Worm (Caenorhabditis elegans) whole organism, young adult: ENCODE results near the gene T12B3.2.

Source experiments
- C06A6.2 ChIP-seq: fragments of 200-800 bp; sonication (Bioruptor generic); conservative IDR thresholded peaks from 2 replicates; pipeline ENCODE4 v1.3.6; 2022; ENCODE audit warnings: missing genetic modification characterization, missing compliant biosample characterization
- F23B12.7 ChIP-seq: sonication (generic microtip); optimal IDR thresholded peaks from 2 replicates; lab custom pipeline; 2017; ENCODE audit warnings: missing genetic modification characterization, mild to moderate bottlenecking, missing compliant biosample characterization, antibody characterized with exemption, moderate library complexity; ENCODE audit not compliant: insufficient read depth
- F52B5.7 ChIP-seq: sonication (generic microtip); optimal IDR thresholded peaks from 2 replicates; lab custom pipeline; 2016; ENCODE audit warnings: mild to moderate bottlenecking, missing genetic modification characterization, missing compliant biosample characterization
- T26A5.8 ChIP-seq: sonication (generic microtip); optimal IDR thresholded peaks from 2 replicates; lab custom pipeline; 2016; ENCODE audit warnings: missing genetic modification characterization, missing compliant biosample characterization
- Y53G8AR.9 ChIP-seq: fragments of 200-800 bp; sonication (Bioruptor generic); conservative IDR thresholded peaks from 2 replicates; pipeline ENCODE4 v1.3.6; 2022; ENCODE audit warnings: missing genetic modification reagents, missing genetic modification characterization, missing compliant biosample characterization
- Y79H2A.3 ChIP-seq: fragments of 200-800 bp; sonication (Bioruptor generic); conservative IDR thresholded peaks from 2 replicates; pipeline ENCODE4 v1.3.6; 2022; ENCODE audit warnings: missing genetic modification reagents, missing genetic modification characterization, missing compliant biosample characterization
- ZK185.1 ChIP-seq: sonication (generic microtip); optimal IDR thresholded peaks from 2 replicates; lab custom pipeline; 2016; ENCODE audit warnings: mild to moderate bottlenecking, missing genetic modification characterization, missing compliant biosample characterization; ENCODE audit not compliant: poor library complexity, severe bottlenecking
- attf-3 ChIP-seq: fragments of 200-800 bp; sonication (Bioruptor generic); conservative IDR thresholded peaks from 2 replicates; pipeline ENCODE4 v1.3.6; 2022; ENCODE audit warnings: missing genetic modification reagents, missing genetic modification characterization, missing compliant biosample characterization
- attf-5 ChIP-seq: fragments of 200-800 bp; sonication (Bioruptor generic); optimal IDR thresholded peaks from 2 replicates; lab custom pipeline; 2018; ENCODE audit warnings: mild to moderate bottlenecking, missing genetic modification characterization, missing compliant biosample characterization
- bed-1 ChIP-seq: fragments of 200-800 bp; sonication (Bioruptor generic); IDR thresholded peaks from 2 replicates; pipeline ENCODE4 v1.3.6; 2022; ENCODE audit warnings: missing genetic modification reagents, missing genetic modification characterization, missing compliant biosample characterization
- cebp-1 ChIP-seq, 2 experiments: fragments of 200-800 bp in 1 of 2; sonication (Bioruptor generic) in 1 of 2; sonication (generic microtip) in 1 of 2; IDR thresholded peaks in 1 of 2; optimal IDR thresholded peaks in 1 of 2; 2 replicates each; pipeline versions ENCODE4 v1.3.6 to Lab custom; 2017 to 2022; ENCODE audit warnings: missing compliant biosample characterization in 2 of 2, missing genetic modification characterization in 2 of 2, mild to moderate bottlenecking in 1 of 2, missing genetic modification reagents in 1 of 2, moderate library complexity in 1 of 2
- ceh-27 ChIP-seq: fragments of 200-800 bp; sonication (Bioruptor generic); optimal IDR thresholded peaks from 2 replicates; lab custom pipeline; 2018; ENCODE audit warnings: mild to moderate bottlenecking, missing genetic modification characterization, moderate library complexity, missing compliant biosample characterization
- die-1 ChIP-seq: sonication (generic microtip); optimal IDR thresholded peaks from 2 replicates; lab custom pipeline; 2016; ENCODE audit warnings: missing genotype, mild to moderate bottlenecking, missing genetic modification characterization, missing compliant biosample characterization
- ekl-4 ChIP-seq: fragments of 200-800 bp; sonication (Bioruptor generic); IDR thresholded peaks from 2 replicates; pipeline ENCODE4 v1.3.6; 2022; ENCODE audit warnings: missing genetic modification reagents, missing genetic modification characterization, missing compliant biosample characterization
- gei-17 ChIP-seq: fragments of 200-800 bp; sonication (Bioruptor generic); optimal IDR thresholded peaks from 2 replicates; lab custom pipeline; 2018; ENCODE audit warnings: mild to moderate bottlenecking, missing genetic modification characterization, missing compliant biosample characterization
- hsf-1 ChIP-seq: fragments of 200-800 bp; sonication (Bioruptor generic); IDR thresholded peaks from 2 replicates; pipeline ENCODE4 v1.3.6; 2022; ENCODE audit warnings: missing genetic modification reagents, missing genetic modification characterization, missing compliant biosample characterization
- lir-1 ChIP-seq: fragments of 200-800 bp; sonication (Bioruptor generic); conservative IDR thresholded peaks from 2 replicates; pipeline ENCODE4 v1.3.6; 2022; ENCODE audit warnings: missing genetic modification reagents, missing genetic modification characterization, missing compliant biosample characterization
- madf-10 ChIP-seq: sonication (generic microtip); optimal IDR thresholded peaks from 2 replicates; lab custom pipeline; 2016; ENCODE audit warnings: mild to moderate bottlenecking, missing genetic modification characterization, missing compliant biosample characterization
- madf-8 ChIP-seq: fragments of 200-800 bp; sonication (Bioruptor generic); conservative IDR thresholded peaks from 2 replicates; pipeline ENCODE4 v1.3.6; 2022; ENCODE audit warnings: missing genetic modification reagents, missing genetic modification characterization, missing compliant biosample characterization
- mel-28 ChIP-seq: sonication (generic microtip); optimal IDR thresholded peaks from 2 replicates; lab custom pipeline; 2016; ENCODE audit warnings: borderline replicate concordance, mild to moderate bottlenecking, missing genetic modification characterization, missing compliant biosample characterization
- nfya-2 ChIP-seq: fragments of 200-800 bp; sonication (Bioruptor generic); IDR thresholded peaks from 2 replicates; pipeline ENCODE4 v1.3.6; 2022; ENCODE audit warnings: missing genetic modification reagents, missing genetic modification characterization, missing compliant biosample characterization
- nfyb-1 ChIP-seq: fragments of 200-800 bp; sonication (Bioruptor generic); IDR thresholded peaks from 2 replicates; pipeline ENCODE4 v1.3.6; 2022; ENCODE audit warnings: missing genetic modification reagents, missing genetic modification characterization, missing compliant biosample characterization
- nhr-120 ChIP-seq: fragments of 200-800 bp; sonication (Bioruptor generic); IDR thresholded peaks from 2 replicates; pipeline ENCODE4 v1.3.6; 2022; ENCODE audit warnings: missing genetic modification characterization, missing compliant biosample characterization
- nhr-80 ChIP-seq: sonication (generic microtip); optimal IDR thresholded peaks from 2 replicates; lab custom pipeline; 2016; ENCODE audit warnings: missing genetic modification characterization, missing compliant biosample characterization
- rec-8 ChIP-seq, 2 experiments: sonication (generic microtip); optimal IDR thresholded peaks; 2 replicates each; lab custom pipeline; 2016; ENCODE audit warnings: mild to moderate bottlenecking in 2 of 2, missing genetic modification characterization in 2 of 2, missing genetic modification reagents in 2 of 2, missing genotype in 2 of 2, missing biosample characterization in 1 of 2, missing compliant biosample characterization in 1 of 2, moderate library complexity in 1 of 2
- sdz-38 ChIP-seq: sonication (generic microtip); optimal IDR thresholded peaks from 2 replicates; lab custom pipeline; 2016; ENCODE audit warnings: missing genotype, missing genetic modification characterization, missing compliant biosample characterization
- snpc-3.4 ChIP-seq: sonication (generic microtip); optimal IDR thresholded peaks from 2 replicates; lab custom pipeline; 2017; ENCODE audit warnings: missing genetic modification characterization, mild to moderate bottlenecking, missing compliant biosample characterization, antibody characterized with exemption, moderate library complexity, missing genotype, missing genetic modification reagents
- sptf-2 ChIP-seq: fragments of 200-800 bp; sonication (Bioruptor generic); optimal IDR thresholded peaks from 2 replicates; lab custom pipeline; 2018; ENCODE audit warnings: mild to moderate bottlenecking, missing genetic modification characterization, missing compliant biosample characterization
- tlf-1 ChIP-seq: fragments of 200-800 bp; sonication (Bioruptor generic); optimal IDR thresholded peaks from 2 replicates; lab custom pipeline; 2018; ENCODE audit warnings: mild to moderate bottlenecking, missing genetic modification characterization, missing compliant biosample characterization
- zfh-2 ChIP-seq: fragments of 200-800 bp; sonication (Bioruptor generic); conservative IDR thresholded peaks from 2 replicates; pipeline ENCODE4 v1.3.6; 2022; ENCODE audit warnings: missing genetic modification reagents, missing genetic modification characterization, missing compliant biosample characterization
- ztf-18 ChIP-seq: sonication (generic microtip); optimal IDR thresholded peaks from 2 replicates; lab custom pipeline; 2016; ENCODE audit warnings: missing genotype, mild to moderate bottlenecking, missing genetic modification characterization, missing compliant biosample characterization
- ztf-28 ChIP-seq: fragments of 200-800 bp; sonication (Bioruptor generic); IDR thresholded peaks from 2 replicates; pipeline ENCODE4 v1.3.6; 2022; ENCODE audit warnings: missing genetic modification reagents, missing genetic modification characterization, missing compliant biosample characterization
- ztf-6 ChIP-seq: fragments of 200-800 bp; sonication (Bioruptor generic); IDR thresholded peaks from 2 replicates; pipeline ENCODE4 v1.3.6; 2022; ENCODE audit warnings: missing genetic modification reagents, missing genetic modification characterization, missing compliant biosample characterization

T12B3.2 gene

DNA sequence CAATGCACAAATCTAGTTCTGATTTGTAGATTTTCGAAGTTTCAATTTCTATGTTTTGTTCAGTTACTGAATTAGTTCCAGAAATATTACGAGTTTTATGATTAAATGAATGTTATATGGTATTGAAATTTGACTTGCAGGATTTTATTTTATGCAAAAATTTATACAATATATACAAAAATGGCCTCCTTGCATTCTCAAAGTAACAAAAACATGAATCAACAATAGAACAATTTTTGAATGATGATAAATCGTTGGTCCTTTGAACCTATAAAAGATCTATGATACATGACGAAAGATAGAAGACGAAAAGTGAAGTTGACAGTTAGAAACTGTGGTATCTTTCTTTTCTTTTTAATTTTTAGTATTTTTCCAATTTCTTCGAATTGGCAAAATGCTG is at the start of gene T12B3.2:
T12B3.2 (plus strand) TSS at position 301 of the 400 bp plus-strand sequence.
- no peak for TF ChIP-seq cebp-1 (GFP tag; IDR thresholded peaks at IDR 0.05; lab: Robert Waterston, UW)
- no peak for TF ChIP-seq cebp-1 (tag; optimal IDR thresholded peaks at IDR 0.05; lab: Kevin White, UChicago)
- no peak for TF ChIP-seq bed-1 (GFP tag; lab: Robert Waterston, UW)
- no peak for TF ChIP-seq F23B12.7 (tag; lab: Kevin White, UChicago)
- TF ChIP-seq zfh-2 (GFP tag; lab: Robert Waterston, UW), result no peak
- TF ChIP-seq madf-10 (tag; lab: Kevin White, UChicago), result no peak

DNA sequence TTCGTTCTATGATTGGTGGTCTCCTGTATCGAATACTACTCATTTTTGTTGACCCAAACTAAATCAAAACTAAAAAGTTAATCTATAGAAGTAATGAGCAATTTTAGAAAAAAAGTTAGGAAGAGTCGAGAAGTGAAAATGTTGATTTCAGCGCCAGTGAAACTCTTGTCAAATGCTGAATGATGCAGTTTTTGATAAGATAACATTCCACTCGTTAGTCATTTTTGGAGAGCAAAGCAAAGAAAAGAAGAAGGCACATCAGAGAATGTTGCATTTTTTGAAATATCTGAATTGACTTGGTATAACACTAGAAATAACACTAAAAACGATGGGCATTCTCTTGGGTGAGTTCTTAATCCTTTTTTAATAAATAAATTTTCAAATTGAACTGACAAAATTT is 47.7 kb upstream of the T12B3.2 start, which contains the start of gene sqst-2:
sqst-2 (minus strand) TSS at position 58 of the 400 bp plus-strand sequence.
- TF ChIP-seq rec-8 (tag; optimal IDR thresholded peaks at IDR 0.05; lab: Kevin White, UChicago) (no peak), attf-3 (GFP tag; lab: Robert Waterston, UW) (no peak), snpc-3.4 (tag; lab: Kevin White, UChicago) (no peak), nhr-80 (tag; lab: Kevin White, UChicago) (peak; percentile 66), ZK185.1 (no peak)

DNA sequence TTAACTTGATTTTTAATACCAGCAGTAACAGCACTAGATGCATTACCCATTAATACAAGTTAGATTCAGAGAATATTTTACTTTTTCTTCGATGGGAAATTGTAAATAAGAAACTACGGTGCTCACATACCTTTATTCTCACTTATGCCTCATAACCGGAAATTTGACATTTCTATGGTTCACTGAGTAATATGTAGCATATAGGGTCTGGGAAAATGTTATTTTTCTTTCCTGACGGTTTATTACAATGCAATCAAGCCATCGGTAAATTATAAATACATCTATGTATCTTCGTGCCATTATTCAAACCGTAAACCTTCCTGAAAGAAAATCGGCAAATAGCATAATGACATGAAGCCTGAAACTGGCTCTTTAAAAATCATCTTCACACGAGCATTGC is 43.9 kb upstream of the T12B3.2 start, which contains the start of gene ocr-4:
ocr-4 (minus strand) TSS at position 101 of the 400 bp plus-strand sequence.
- TF ChIP-seq hsf-1 (no peak), ztf-18 (tag; lab: Kevin White, UChicago) (no peak), C06A6.2 (GFP tag; lab: Robert Waterston, UW) (no peak), Y79H2A.3 (GFP tag; lab: Robert Waterston, UW) (no peak), sdz-38 (tag; lab: Kevin White, UChicago) (no peak), ekl-4 (no peak), T26A5.8 (tag; lab: Kevin White, UChicago) (no peak), nfyb-1 (GFP tag; lab: Robert Waterston, UW) (no peak), lir-1 (GFP tag; lab: Robert Waterston, UW) (no peak), attf-5 (GFP tag; lab: Kevin White, UChicago) (no peak), madf-8 (GFP tag; lab: Robert Waterston, UW) (no peak), ztf-28 (GFP tag; lab: Robert Waterston, UW) (no peak), Y53G8AR.9 (GFP tag; lab: Robert Waterston, UW) (no peak), ceh-27 (no peak), F52B5.7 (no peak), tlf-1 (no peak)

DNA sequence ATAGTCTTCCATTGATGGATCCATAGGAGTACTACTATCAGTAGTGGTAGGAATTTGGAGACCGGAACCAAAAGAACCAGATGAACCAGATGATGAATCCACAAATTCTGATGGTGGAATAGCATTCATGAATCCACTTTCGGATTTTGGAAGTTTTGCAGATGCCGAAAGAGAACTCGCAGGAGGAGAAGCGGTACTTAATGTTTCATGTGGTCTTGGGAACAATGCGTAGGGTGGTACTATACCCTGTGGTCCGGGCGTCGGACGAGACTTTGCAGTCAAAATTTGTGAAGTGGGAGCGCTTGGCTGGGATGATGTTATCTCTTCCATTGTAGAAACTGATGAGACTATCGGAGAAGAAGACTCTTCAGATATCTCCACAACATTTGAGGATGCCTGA is 38.6 kb upstream of the T12B3.2 start:
- TF ChIP-seq F52B5.7, result no peak
- 0 out of 2 replicates have a peak, but pooled peaks have one; percentile 21 for TF ChIP-seq hsf-1
- TF ChIP-seq nhr-120 (GFP tag; lab: Robert Waterston, UW), result no peak
- no peak for TF ChIP-seq mel-28 (tag; lab: Kevin White, UChicago)
- no peak for TF ChIP-seq gei-17 (GFP tag; lab: Kevin White, UChicago)
- no peak for TF ChIP-seq sptf-2 (GFP tag; lab: Kevin White, UChicago)

DNA sequence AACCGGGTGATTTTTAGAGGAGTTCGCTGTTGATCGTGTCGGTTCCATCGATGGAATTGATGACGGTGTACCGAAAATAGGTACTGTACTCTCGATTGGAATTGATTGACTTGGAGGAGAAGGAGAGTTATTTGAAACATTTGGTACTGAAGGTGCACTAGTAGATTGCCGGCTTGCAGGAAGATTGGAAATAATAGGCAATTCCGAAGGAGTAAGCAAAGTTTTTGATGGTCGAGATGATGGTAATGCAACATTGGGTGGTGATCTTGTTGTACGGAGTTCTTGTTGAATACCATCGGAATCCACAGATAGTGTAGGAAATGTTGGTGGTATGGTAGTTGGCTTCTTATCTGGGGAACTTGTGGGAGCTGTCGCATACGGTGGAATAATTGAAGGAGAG is 37.5 kb upstream of the T12B3.2 start:
- no peak for TF ChIP-seq nfya-2 (GFP tag; lab: Robert Waterston, UW)
- TF ChIP-seq die-1, result no peak
- no peak for TF ChIP-seq ztf-6 (GFP tag; lab: Robert Waterston, UW)
- TF ChIP-seq, all 124 proteins: peak for 0
